Worm (Caenorhabditis elegans) whole organism, L2 larva: ENCODE results near the gene Y39B6A.25.
A peak's percentile ranks its signal among the peaks of the same experiment; 100 is the strongest.

Source experiments
- C34F6.9 ChIP-seq: fragments of 150-350 bp; optimal IDR thresholded peaks from 2 replicates; lab custom pipeline; 2014; ENCODE audit warnings: missing biosample characterization, missing genetic modification characterization
- F13H6.1 ChIP-seq: sonication (generic microtip); optimal IDR thresholded peaks from 2 replicates; lab custom pipeline; 2016; ENCODE audit warnings: missing genetic modification characterization, missing compliant biosample characterization
- R02D3.7 ChIP-seq: fragments of 150-350 bp; optimal IDR thresholded peaks from 2 replicates; lab custom pipeline; 2014; ENCODE audit warnings: missing biosample characterization, missing genetic modification characterization
- Y55F3AM.14 ChIP-seq: fragments of 200-800 bp; sonication (Bioruptor generic); optimal IDR thresholded peaks from 2 replicates; lab custom pipeline; 2018; ENCODE audit warnings: mild to moderate bottlenecking, missing genetic modification characterization, missing compliant biosample characterization
- ZK546.5 ChIP-seq: sonication (generic microtip); optimal IDR thresholded peaks from 2 replicates; lab custom pipeline; 2017; ENCODE audit warnings: missing biosample characterization, missing genetic modification characterization
- alr-1 ChIP-seq: fragments of 150-350 bp; optimal IDR thresholded peaks from 2 replicates; lab custom pipeline; 2014; ENCODE audit warnings: missing biosample characterization, missing genetic modification characterization
- aly-2 ChIP-seq: fragments of 150-350 bp; optimal IDR thresholded peaks from 2 replicates; lab custom pipeline; 2014; ENCODE audit warnings: missing biosample characterization, missing genetic modification characterization
- ama-1 ChIP-seq: fragments of 150-350 bp; optimal IDR thresholded peaks from 2 replicates; lab custom pipeline; 2018; ENCODE audit warnings: inconsistent platforms
- blmp-1 ChIP-seq: sonication (generic microtip); optimal IDR thresholded peaks from 2 replicates; lab custom pipeline; 2017; ENCODE audit warnings: missing genetic modification characterization, mild to moderate bottlenecking, missing compliant biosample characterization, antibody characterized with exemption, moderate library complexity; ENCODE audit not compliant: insufficient read depth
- ceh-16 ChIP-seq: fragments of 150-350 bp; optimal IDR thresholded peaks from 2 replicates; lab custom pipeline; 2014; ENCODE audit warnings: missing biosample characterization, missing genetic modification characterization
- ceh-82 ChIP-seq: fragments of 150-350 bp; optimal IDR thresholded peaks from 2 replicates; lab custom pipeline; 2014; ENCODE audit warnings: missing biosample characterization, missing genetic modification characterization
- crh-2 ChIP-seq: sonication (generic microtip); optimal IDR thresholded peaks from 2 replicates; lab custom pipeline; 2017; ENCODE audit warnings: missing biosample characterization, missing genetic modification characterization
- elt-1 ChIP-seq: fragments of 150-350 bp; optimal IDR thresholded peaks from 2 replicates; lab custom pipeline; 2014; ENCODE audit warnings: missing biosample characterization, missing genetic modification characterization
- fos-1 ChIP-seq: fragments of 150-350 bp; optimal IDR thresholded peaks from 2 replicates; lab custom pipeline; 2014; ENCODE audit warnings: missing biosample characterization, missing genetic modification characterization
- gmeb-1 ChIP-seq: fragments of 150-350 bp; optimal IDR thresholded peaks from 2 replicates; lab custom pipeline; 2014; ENCODE audit warnings: missing biosample characterization, missing genetic modification characterization
- lin-11 ChIP-seq: fragments of 150-350 bp; sonication (generic microtip); optimal IDR thresholded peaks from 2 replicates; lab custom pipeline; 2014; ENCODE audit warnings: missing biosample characterization, missing genetic modification characterization, inconsistent platforms, mixed read lengths
- lin-13 ChIP-seq: fragments of 150-350 bp; optimal IDR thresholded peaks from 2 replicates; lab custom pipeline; 2014; ENCODE audit warnings: missing biosample characterization, missing genetic modification reagents, missing genetic modification characterization
- lin-39 ChIP-seq: fragments of 150-350 bp; optimal IDR thresholded peaks from 2 replicates; lab custom pipeline; 2014; ENCODE audit warnings: missing biosample characterization, missing genetic modification reagents, missing genetic modification characterization
- lsy-2 ChIP-seq, 2 experiments: fragments of 150-350 bp in 1 of 2; sonication (generic microtip) in 1 of 2; optimal IDR thresholded peaks; 2 replicates each; lab custom pipeline; 2014 to 2017; ENCODE audit warnings: missing biosample characterization in 2 of 2, missing genetic modification characterization in 2 of 2
- mab-5 ChIP-seq: fragments of 150-350 bp; optimal IDR thresholded peaks from 2 replicates; lab custom pipeline; 2014; ENCODE audit warnings: missing biosample characterization, missing genetic modification characterization
- mbf-1 ChIP-seq: sonication (generic microtip); optimal IDR thresholded peaks from 2 replicates; lab custom pipeline; 2017; ENCODE audit warnings: missing biosample characterization, missing genetic modification characterization
- mdl-1 ChIP-seq, 2 experiments: fragments of 150-350 bp in 1 of 2; sonication (generic microtip) in 1 of 2; optimal IDR thresholded peaks; 2 replicates each; lab custom pipeline; 2017; ENCODE audit warnings: missing biosample characterization in 2 of 2, missing genetic modification characterization in 2 of 2
- nhr-10 ChIP-seq: sonication (generic microtip); optimal IDR thresholded peaks from 2 replicates; lab custom pipeline; 2017; ENCODE audit warnings: missing biosample characterization, missing genetic modification characterization
- nhr-11 ChIP-seq: fragments of 150-350 bp; optimal IDR thresholded peaks from 2 replicates; lab custom pipeline; 2014; ENCODE audit warnings: missing biosample characterization, missing genetic modification characterization
- nhr-12 ChIP-seq: fragments of 150-350 bp; optimal IDR thresholded peaks from 2 replicates; lab custom pipeline; 2014; ENCODE audit warnings: missing biosample characterization, missing genetic modification characterization
- nhr-129 ChIP-seq: fragments of 150-350 bp; optimal IDR thresholded peaks from 2 replicates; lab custom pipeline; 2014; ENCODE audit warnings: missing biosample characterization, missing genetic modification characterization
- nhr-21 ChIP-seq: fragments of 150-350 bp; optimal IDR thresholded peaks from 2 replicates; lab custom pipeline; 2014; ENCODE audit warnings: missing biosample characterization, missing genetic modification characterization
- nhr-23 ChIP-seq: fragments of 150-350 bp; optimal IDR thresholded peaks from 2 replicates; lab custom pipeline; 2014; ENCODE audit warnings: missing biosample characterization, missing genetic modification reagents, missing genetic modification characterization
- nhr-25 ChIP-seq: fragments of 150-350 bp; sonication (generic microtip); optimal IDR thresholded peaks from 3 replicates; lab custom pipeline; 2014; ENCODE audit warnings: missing biosample characterization, missing genetic modification characterization
- nhr-6 ChIP-seq: fragments of 150-350 bp; optimal IDR thresholded peaks from 2 replicates; lab custom pipeline; 2014; ENCODE audit warnings: missing biosample characterization, missing genetic modification characterization
- nhr-77 ChIP-seq: fragments of 150-350 bp; optimal IDR thresholded peaks from 2 replicates; lab custom pipeline; 2014; ENCODE audit warnings: missing biosample characterization, missing genetic modification characterization
- peb-1 ChIP-seq: fragments of 150-350 bp; optimal IDR thresholded peaks from 2 replicates; lab custom pipeline; 2014; ENCODE audit warnings: missing biosample characterization, missing genetic modification characterization
- sem-4 ChIP-seq: fragments of 150-350 bp; optimal IDR thresholded peaks from 2 replicates; lab custom pipeline; 2014; ENCODE audit warnings: missing biosample characterization, missing genetic modification reagents, missing genetic modification characterization
- skn-1 ChIP-seq: sonication (generic microtip); optimal IDR thresholded peaks from 2 replicates; lab custom pipeline; 2017; ENCODE audit warnings: missing biosample characterization, missing genetic modification characterization
- sma-3 ChIP-seq: sonication (generic microtip); optimal IDR thresholded peaks from 2 replicates; lab custom pipeline; 2016; ENCODE audit warnings: missing genetic modification reagents, missing genetic modification characterization, missing compliant biosample characterization
- sma-9 ChIP-seq, 2 experiments: fragments of 150-350 bp in 1 of 2; sonication (generic microtip) in 1 of 2; optimal IDR thresholded peaks; 2 replicates each; lab custom pipeline; 2014 to 2016; ENCODE audit warnings: missing genetic modification characterization in 2 of 2, mild to moderate bottlenecking in 1 of 2, missing biosample characterization in 1 of 2, missing compliant biosample characterization in 1 of 2, missing genetic modification reagents in 1 of 2, moderate library complexity in 1 of 2
- snpc-4 ChIP-seq: fragments of 150-350 bp; optimal IDR thresholded peaks from 2 replicates; lab custom pipeline; 2014; ENCODE audit warnings: missing biosample characterization, missing genetic modification characterization
- unc-55 ChIP-seq: fragments of 150-350 bp; sonication (generic microtip); optimal IDR thresholded peaks from 3 replicates; lab custom pipeline; 2014; ENCODE audit warnings: missing biosample characterization, missing genetic modification reagents, missing genetic modification characterization
- unc-62 ChIP-seq: fragments of 150-350 bp; optimal IDR thresholded peaks from 2 replicates; lab custom pipeline; 2014; ENCODE audit warnings: missing biosample characterization, missing genetic modification reagents, missing genetic modification characterization
- zag-1 ChIP-seq: fragments of 150-350 bp; optimal IDR thresholded peaks from 2 replicates; lab custom pipeline; 2014; ENCODE audit warnings: missing biosample characterization, missing genetic modification characterization
- ztf-1 ChIP-seq: fragments of 200-800 bp; sonication (Bioruptor generic); conservative IDR thresholded peaks from 2 replicates; pipeline ENCODE4 v1.3.6; 2022; ENCODE audit warnings: missing genetic modification characterization, missing compliant biosample characterization
- ztf-11 ChIP-seq: sonication (generic microtip); optimal IDR thresholded peaks from 2 replicates; lab custom pipeline; 2017; ENCODE audit warnings: missing biosample characterization, missing genetic modification characterization
- ztf-4 ChIP-seq: fragments of 150-350 bp; optimal IDR thresholded peaks from 2 replicates; lab custom pipeline; 2014; ENCODE audit warnings: missing biosample characterization, missing genetic modification characterization

The Y39B6A.25 gene

ce11 chrV:18980980-18981529 is 45.2 kb upstream of the Y39B6A.25 start, which contains the start of the genes mrps-35 and sws-1 (continued):
- TF ChIP-seq zag-1 (tag; lab: Kevin White, UChicago), result no peak
- TF ChIP-seq lin-39, result no peak
- TF ChIP-seq sma-3, result peak; percentile 78
- TF ChIP-seq unc-55, result peak; percentile 71
- TF ChIP-seq nhr-23 (tag; lab: Kevin White, UChicago), result no peak
- no peak for TF ChIP-seq ztf-11
- no peak for TF ChIP-seq mab-5 (tag; lab: Kevin White, UChicago)

ce11 chrV:18981736-18982135 is 44.5 kb upstream of the Y39B6A.25 start:
- TF ChIP-seq nhr-129 (tag; lab: Kevin White, UChicago) (no peak), nhr-6 (tag; lab: Kevin White, UChicago) (no peak), peb-1 (tag; lab: Kevin White, UChicago) (no peak), unc-55 (no peak), lsy-2 (tag; optimal IDR thresholded peaks at IDR 0.05; lab: Kevin White, UChicago) (no peak), nhr-77 (tag; lab: Kevin White, UChicago) (no peak), blmp-1 (tag; lab: Kevin White, UChicago) (no peak)

ce11 chrV:18986103-18986502 is 40.2 kb upstream of the Y39B6A.25 start:
- no peak for TF ChIP-seq nhr-129 (tag; lab: Kevin White, UChicago)
- TF ChIP-seq C34F6.9, result no peak
- no peak for TF ChIP-seq snpc-4 (tag; lab: Kevin White, UChicago)
- no peak for TF ChIP-seq unc-55
- no peak for TF ChIP-seq sma-9 (GFP tag; optimal IDR thresholded peaks at IDR 0.05; lab: Kevin White, UChicago)
- no peak for TF ChIP-seq sma-9 (tag; optimal IDR thresholded peaks at IDR 0.05; lab: Kevin White, UChicago)
- TF ChIP-seq nhr-12, result no peak
- no peak for TF ChIP-seq nhr-21
- no peak for TF ChIP-seq lsy-2 (tag; optimal IDR thresholded peaks at IDR 0.05; lab: Kevin White, UChicago)
- no peak for TF ChIP-seq sma-3
- TF ChIP-seq ama-1 (lab: Kevin White, UChicago), result no peak
- TF ChIP-seq ztf-11, result no peak
- no peak for TF ChIP-seq ztf-4 (tag; lab: Kevin White, UChicago)
- no peak for TF ChIP-seq R02D3.7 (tag; lab: Kevin White, UChicago)
- no peak for TF ChIP-seq nhr-23 (tag; lab: Kevin White, UChicago)
- TF ChIP-seq aly-2 (tag; lab: Kevin White, UChicago), result no peak
- TF ChIP-seq, all 48 proteins: peak for 0

ce11 chrV:18990238-18990901 is 35.9 kb upstream of the Y39B6A.25 start, which contains the start of the genes reps-1 and Y39B6A.37:
Gene reps-1 (minus strand): TSS chrV:18990500.
Gene Y39B6A.37 (plus strand): TSS chrV:18990851.
- TF ChIP-seq elt-1, result no peak
- no peak for TF ChIP-seq nhr-6 (tag; lab: Kevin White, UChicago)
- TF ChIP-seq R02D3.7 (tag; lab: Kevin White, UChicago), result peak; percentile 35
- TF ChIP-seq nhr-23 (tag; lab: Kevin White, UChicago), result no peak
- TF ChIP-seq ztf-1 (GFP tag; lab: Robert Waterston, UW), result no peak
- TF ChIP-seq gmeb-1 (tag; lab: Kevin White, UChicago), result peak; percentile 83
- TF ChIP-seq lsy-2 (tag; optimal IDR thresholded peaks at IDR 0.05; lab: Kevin White, UChicago), result peak; percentile 82
- no peak for TF ChIP-seq ZK546.5 (tag; lab: Kevin White, UChicago)
- no peak for TF ChIP-seq mbf-1 (tag; lab: Kevin White, UChicago)
- peak; percentile 24 for TF ChIP-seq lin-11
- peak; percentile 82 for TF ChIP-seq lin-13 (GFP tag; lab: Kevin White, UChicago)
- peak; percentile 62 for TF ChIP-seq F13H6.1 (tag; lab: Kevin White, UChicago)
- TF ChIP-seq mdl-1 (tag; optimal IDR thresholded peaks at IDR 0.05; lab: Kevin White, UChicago), result no peak
- TF ChIP-seq ztf-11, result no peak
- no peak for TF ChIP-seq peb-1 (tag; lab: Kevin White, UChicago)
- TF ChIP-seq crh-2 (tag; lab: Kevin White, UChicago), result peak; percentile 66
- peak; percentile 12 for TF ChIP-seq ceh-82 (tag; lab: Kevin White, UChicago)
- TF ChIP-seq ceh-16 (tag; lab: Kevin White, UChicago), result no peak
- TF ChIP-seq nhr-11, result no peak
- TF ChIP-seq alr-1, result no peak
- peak; percentile 72 for TF ChIP-seq unc-55
- TF ChIP-seq unc-62 (GFP tag; lab: Kevin White, UChicago), result no peak
- peak; percentile 58 for TF ChIP-seq sma-9 (GFP tag; optimal IDR thresholded peaks at IDR 0.05; lab: Kevin White, UChicago)
- no peak for TF ChIP-seq sma-9 (tag; optimal IDR thresholded peaks at IDR 0.05; lab: Kevin White, UChicago)
- TF ChIP-seq blmp-1 (tag; lab: Kevin White, UChicago), result peak; percentile 45
- no peak for TF ChIP-seq Y55F3AM.14 (GFP tag; lab: Kevin White, UChicago)
- no peak for TF ChIP-seq ama-1 (lab: Kevin White, UChicago)
- peak; percentile 27 for TF ChIP-seq nhr-129 (tag; lab: Kevin White, UChicago)
- no peak for TF ChIP-seq nhr-77 (tag; lab: Kevin White, UChicago)
- peak; percentile 6 for TF ChIP-seq nhr-10 (tag; lab: Kevin White, UChicago)
- peak; percentile 7 for TF ChIP-seq sem-4 (tag; lab: Kevin White, UChicago)
- TF ChIP-seq fos-1 (tag; lab: Kevin White, UChicago), result peak; percentile 27
- TF ChIP-seq nhr-12, result no peak
- TF ChIP-seq nhr-25, result peak; percentile 57
- peak; percentile 73 for TF ChIP-seq C34F6.9
- peak; percentile 45 for TF ChIP-seq mab-5 (tag; lab: Kevin White, UChicago)
- no peak for TF ChIP-seq skn-1
